Fruit fly (Drosophila melanogaster) whole organism, embryonic: ENCODE data around the gene CG13053.

Experiments used
- Awh ChIP-seq: fragments of 200-800 bp; sonication (Bioruptor generic); IDR thresholded peaks from 2 replicates; pipeline ENCODE4, ENCODE4 v1.3.6; 2022; ENCODE audit warnings: missing biosample characterization, missing genetic modification characterization
- Bdp1 ChIP-seq: fragments of 200-800 bp; sonication (Bioruptor generic); optimal IDR thresholded peaks from 3 replicates; lab custom pipeline; 2016; ENCODE audit warnings: missing biosample characterization, missing genetic modification characterization
- CG11093 ChIP-seq: fragments of 200-800 bp; sonication (Bioruptor generic); IDR thresholded peaks from 3 replicates; pipeline ENCODE4 v1.3.6; 2022; ENCODE audit warnings: missing biosample characterization, missing genetic modification characterization
- CG15479 ChIP-seq: fragments of 200-800 bp; sonication (Bioruptor generic); optimal IDR thresholded peaks from 3 replicates; lab custom pipeline; 2019; ENCODE audit warnings: missing biosample characterization, mild to moderate bottlenecking, missing genetic modification characterization, moderate library complexity
- CG1792 ChIP-seq: fragments of 200-800 bp; sonication (Bioruptor generic); optimal IDR thresholded peaks from 2 replicates; lab custom pipeline; 2016; ENCODE audit warnings: missing biosample characterization, missing genetic modification characterization
- CG18262 ChIP-seq: fragments of 200-800 bp; optimal IDR thresholded peaks from 3 replicates; lab custom pipeline; 2019; ENCODE audit warnings: missing biosample characterization, mild to moderate bottlenecking, missing genetic modification characterization, moderate library complexity
- CG18476 ChIP-seq: fragments of 200-800 bp; sonication (Bioruptor generic); optimal IDR thresholded peaks from 2 replicates; lab custom pipeline; 2016; ENCODE audit warnings: missing biosample characterization, mild to moderate bottlenecking, missing genetic modification characterization
- CG2889 ChIP-seq: fragments of 200-800 bp; sonication (Bioruptor generic); IDR thresholded peaks from 3 replicates; pipeline ENCODE4 v1.3.6; 2022; ENCODE audit warnings: missing biosample characterization, missing genetic modification characterization
- CG30020 ChIP-seq: fragments of 200-800 bp; optimal IDR thresholded peaks from 2 replicates; lab custom pipeline; 2019; ENCODE audit warnings: missing biosample characterization, mild to moderate bottlenecking, missing genetic modification characterization, moderate library complexity
- CG30431 ChIP-seq: fragments of 200-800 bp; sonication (Bioruptor generic); optimal IDR thresholded peaks from 2 replicates; lab custom pipeline; 2017; ENCODE audit warnings: missing biosample characterization, missing genetic modification characterization
- CG31365 ChIP-seq: fragments of 200-800 bp; sonication (Bioruptor generic); optimal IDR thresholded peaks from 2 replicates; lab custom pipeline; 2018; ENCODE audit warnings: missing biosample characterization, mild to moderate bottlenecking, missing genetic modification characterization
- CG3995 ChIP-seq: fragments of 200-800 bp; sonication (Bioruptor generic); optimal IDR thresholded peaks from 3 replicates; lab custom pipeline; 2016; ENCODE audit warnings: missing biosample characterization, missing genetic modification characterization
- CG42726 ChIP-seq: fragments of 200-800 bp; sonication (Bioruptor generic); IDR thresholded peaks from 2 replicates; pipeline ENCODE4 v1.3.6; 2022; ENCODE audit warnings: missing biosample characterization, missing genetic modification characterization; ENCODE audit not compliant: partially characterized antibody
- CG4404 ChIP-seq: fragments of 200-800 bp; sonication (Bioruptor generic); IDR thresholded peaks from 2 replicates; pipeline ENCODE4 v1.3.6; 2022; ENCODE audit warnings: missing biosample characterization, missing genetic modification characterization
- CG4707 ChIP-seq: fragments of 200-800 bp; sonication (Bioruptor generic); optimal IDR thresholded peaks from 2 replicates; lab custom pipeline; 2018; ENCODE audit warnings: missing biosample characterization, mild to moderate bottlenecking, missing genetic modification characterization, moderate library complexity
- CG5245 ChIP-seq: fragments of 200-800 bp; sonication (Bioruptor generic); optimal IDR thresholded peaks from 3 replicates; lab custom pipeline; 2016; ENCODE audit warnings: missing biosample characterization, missing genetic modification characterization
- CG5953 ChIP-seq: fragments of 200-800 bp; sonication (Bioruptor generic); IDR thresholded peaks from 2 replicates; pipeline ENCODE4 v1.3.6; 2022; ENCODE audit warnings: missing biosample characterization, missing genetic modification characterization
- CG7786 ChIP-seq: fragments of 200-800 bp; sonication (Bioruptor generic); optimal IDR thresholded peaks from 2 replicates; lab custom pipeline; 2016; ENCODE audit warnings: missing biosample characterization, missing genetic modification characterization
- CG8478 ChIP-seq: fragments of >200 bp; optimal IDR thresholded peaks from 2 replicates; lab custom pipeline; 2018
- CG9876 ChIP-seq: fragments of 200-800 bp; sonication (Bioruptor generic); optimal IDR thresholded peaks from 2 replicates; lab custom pipeline; 2016; ENCODE audit warnings: missing biosample characterization, missing genetic modification characterization
- Camta ChIP-seq: fragments of 200-800 bp; sonication (Bioruptor generic); optimal IDR thresholded peaks from 2 replicates; lab custom pipeline; 2016; ENCODE audit warnings: missing biosample characterization, missing genetic modification characterization
- CrebB ChIP-seq: fragments of 200-800 bp; sonication (Bioruptor generic); optimal IDR thresholded peaks from 3 replicates; lab custom pipeline; 2018; ENCODE audit warnings: missing biosample characterization, mild to moderate bottlenecking, missing genetic modification characterization
- Dp ChIP-seq: fragments of 200-800 bp; sonication (Bioruptor generic); optimal IDR thresholded peaks from 2 replicates; lab custom pipeline; 2018; ENCODE audit warnings: missing biosample characterization, mild to moderate bottlenecking, missing genetic modification characterization, moderate library complexity
- Drgx ChIP-seq: fragments of 200-800 bp; sonication (Bioruptor generic); IDR thresholded peaks from 2 replicates; pipeline ENCODE4 v1.3.6; 2022; ENCODE audit warnings: missing biosample characterization, missing genetic modification characterization
- E2f1 ChIP-seq: fragments of 200-800 bp; sonication (Bioruptor generic); IDR thresholded peaks from 2 replicates; pipeline ENCODE4 v1.3.6; 2022; ENCODE audit warnings: missing biosample characterization, missing genetic modification characterization
- Elba2 ChIP-seq: fragments of 200-800 bp; sonication (Bioruptor generic); optimal IDR thresholded peaks from 3 replicates; lab custom pipeline; 2016; ENCODE audit warnings: missing biosample characterization, missing genetic modification characterization
- HHEX ChIP-seq: fragments of 200-800 bp; sonication (Bioruptor generic); optimal IDR thresholded peaks from 3 replicates; lab custom pipeline; 2017; ENCODE audit warnings: missing biosample characterization, mild to moderate bottlenecking, missing genetic modification characterization, missing genetic modification reagents
- HLHmδ ChIP-seq: fragments of 200-800 bp; sonication (Bioruptor generic); optimal IDR thresholded peaks from 2 replicates; lab custom pipeline; 2018; ENCODE audit warnings: missing biosample characterization, mild to moderate bottlenecking, missing genetic modification characterization, moderate library complexity
- Hr78 ChIP-seq, 2 experiments: fragments of 200-800 bp in 1 of 2; fragments of >200 bp in 1 of 2; sonication (Bioruptor generic) in 1 of 2; optimal IDR thresholded peaks; 2 replicates each; lab custom pipeline; 2017 to 2019; ENCODE audit warnings: missing biosample characterization in 2 of 2, missing genetic modification characterization in 2 of 2, mild to moderate bottlenecking in 1 of 2, moderate library complexity in 1 of 2
- Lhr ChIP-seq: fragments of 200-800 bp; sonication (Bioruptor generic); optimal IDR thresholded peaks from 3 replicates; lab custom pipeline; 2017; ENCODE audit warnings: mild to moderate bottlenecking, missing biosample characterization, missing genetic modification reagents, missing genetic modification characterization
- Ravus ChIP-seq: fragments of 200-800 bp; sonication (Bioruptor generic); IDR thresholded peaks from 2 replicates; pipeline ENCODE4 v1.3.6; 2022; ENCODE audit warnings: missing biosample characterization, missing genetic modification characterization
- Rx ChIP-seq: fragments of 200-800 bp; sonication (Bioruptor generic); IDR thresholded peaks from 2 replicates; pipeline ENCODE4 v1.3.6; 2022; ENCODE audit warnings: missing biosample characterization, missing genetic modification characterization
- Xbp1 ChIP-seq: fragments of 200-800 bp; sonication (Bioruptor generic); optimal IDR thresholded peaks from 3 replicates; lab custom pipeline; 2016; ENCODE audit warnings: missing biosample characterization, mild to moderate bottlenecking, missing genetic modification characterization
- YL-1 ChIP-seq: fragments of 200-800 bp; sonication (Bioruptor generic); optimal IDR thresholded peaks from 3 replicates; lab custom pipeline; 2017; ENCODE audit warnings: missing biosample characterization, mild to moderate bottlenecking, missing genetic modification characterization
- aop ChIP-seq: fragments of 200-800 bp; sonication (Bioruptor generic); IDR thresholded peaks from 2 replicates; pipeline ENCODE4 v1.3.6; 2022; ENCODE audit warnings: missing biosample characterization, missing genetic modification characterization
- ara ChIP-seq: fragments of 200-800 bp; sonication (Bioruptor generic); IDR thresholded peaks from 2 replicates; pipeline ENCODE4 v1.3.6; 2022; ENCODE audit warnings: missing biosample characterization, missing genetic modification characterization
- cad ChIP-seq: fragments of >200 bp; optimal IDR thresholded peaks from 2 replicates; lab custom pipeline; 2017; ENCODE audit warnings: missing biosample characterization, missing genetic modification characterization
- crol ChIP-seq: fragments of 200-800 bp; sonication (Bioruptor generic); IDR thresholded peaks from 2 replicates; pipeline ENCODE4 v1.3.6; 2022; ENCODE audit warnings: missing biosample characterization, missing genetic modification characterization
- crp ChIP-seq, 2 experiments: fragments of 200-800 bp; sonication (Bioruptor generic); optimal IDR thresholded peaks; 2 replicates in 1 of 2; 3 replicates in 1 of 2; lab custom pipeline; 2017; ENCODE audit warnings: missing biosample characterization in 2 of 2, missing genetic modification characterization in 2 of 2, mild to moderate bottlenecking in 1 of 2, moderate library complexity in 1 of 2
- esg ChIP-seq: fragments of 200-800 bp; sonication (Bioruptor generic); conservative IDR thresholded peaks from 2 replicates; pipeline ENCODE4 v1.3.6; 2022; ENCODE audit warnings: missing biosample characterization, missing genetic modification characterization
- eve ChIP-seq, 2 experiments: fragments of >200 bp; optimal IDR thresholded peaks; 2 replicates each; lab custom pipeline; 2017; ENCODE audit warnings: missing biosample characterization in 2 of 2, missing genetic modification characterization in 2 of 2
- her ChIP-seq: fragments of 200-800 bp; sonication (Bioruptor generic); optimal IDR thresholded peaks from 2 replicates; lab custom pipeline; 2016; ENCODE audit warnings: missing biosample characterization, missing genetic modification characterization
- hkb ChIP-seq, 2 experiments: fragments of 200-800 bp in 1 of 2; fragments of >200 bp in 1 of 2; sonication (Bioruptor generic) in 1 of 2; IDR thresholded peaks in 1 of 2; optimal IDR thresholded peaks in 1 of 2; 2 replicates each; pipeline versions ENCODE4 v1.3.6 to Lab custom; 2017 to 2022; ENCODE audit warnings: missing biosample characterization in 1 of 2, missing genetic modification characterization in 1 of 2
- ind ChIP-seq: fragments of 200-800 bp; sonication (Bioruptor generic); optimal IDR thresholded peaks from 3 replicates; lab custom pipeline; 2016; ENCODE audit warnings: missing biosample characterization, missing genetic modification characterization
- maf-S ChIP-seq: fragments of 200-800 bp; sonication (Bioruptor generic); optimal IDR thresholded peaks from 2 replicates; lab custom pipeline; 2016; ENCODE audit warnings: missing biosample characterization, missing genetic modification characterization
- ranshi ChIP-seq: fragments of 200-800 bp; sonication (Bioruptor generic); IDR thresholded peaks from 2 replicates; pipeline ENCODE4 v1.3.6; 2022; ENCODE audit warnings: missing biosample characterization, missing genetic modification characterization
- run ChIP-seq: fragments of 200-800 bp; sonication (Bioruptor generic); optimal IDR thresholded peaks from 3 replicates; lab custom pipeline; 2018; ENCODE audit warnings: missing biosample characterization, mild to moderate bottlenecking, missing genetic modification characterization
- sna ChIP-seq: fragments of 200-800 bp; sonication (Bioruptor generic); IDR thresholded peaks from 2 replicates; pipeline ENCODE4 v1.3.6; 2022; ENCODE audit warnings: missing biosample characterization, missing genetic modification characterization; ENCODE audit not compliant: partially characterized antibody
- ttk ChIP-seq: fragments of 200-800 bp; sonication (Bioruptor generic); IDR thresholded peaks from 2 replicates; pipeline ENCODE4 v2.1.2; 2022; ENCODE audit warnings: missing biosample characterization, missing genetic modification characterization
- vfl ChIP-seq: fragments of 200-800 bp; sonication (Bioruptor generic); optimal IDR thresholded peaks from 2 replicates; lab custom pipeline; 2016; ENCODE audit warnings: missing biosample characterization, missing genetic modification characterization
- yki ChIP-seq: fragments of >200 bp; optimal IDR thresholded peaks from 3 replicates; lab custom pipeline; 2018

CG13053 gene

dm6 chr3L:16211156-16211935 lies 48.2 kb downstream of the CG13053 start (continued):
- TF ChIP-seq cad (GFP tag; lab: Kevin White, UChicago) (no peak), run (tag; lab: Kevin White, UChicago) (peak; percentile 2), CG1792 (GFP tag; lab: Kevin White, UChicago) (no peak), ttk (no peak), crp (GFP tag; optimal IDR thresholded peaks at IDR 0.05; lab: Kevin White, UChicago) (no peak), E2f1 (GFP tag; lab: Robert Waterston, UW) (no peak), CG3995 (no peak), Elba2 (no peak), Camta (no peak), yki (lab: Kevin White, UChicago) (no peak), ara (GFP tag; lab: Robert Waterston, UW) (no peak), CG30431 (GFP tag; lab: Kevin White, UChicago) (no peak), CG4707 (no peak), CrebB (tag; lab: Kevin White, UChicago) (no peak), CG18262 (peak; percentile 39), CG8478 (peak; percentile 51), CG15479 (no peak), Rx (no peak), Drgx (GFP tag; lab: Robert Waterston, UW) (peak; percentile 54), YL-1 (GFP tag; lab: Kevin White, UChicago) (no peak), HLHmδ (GFP tag; lab: Kevin White, UChicago) (no peak), Lhr (GFP tag; lab: Kevin White, UChicago) (no peak), Awh (no peak), her (GFP tag; lab: Kevin White, UChicago) (no peak), hkb (optimal IDR thresholded peaks at IDR 0.05; lab: Kevin White, UChicago) (no peak), hkb (GFP tag; IDR thresholded peaks at IDR 0.05; lab: Robert Waterston, UW) (no peak), Dp (GFP tag; lab: Kevin White, UChicago) (no peak), CG2889 (no peak), ind (GFP tag; lab: Kevin White, UChicago) (no peak), crol (GFP tag; lab: Robert Waterston, UW) (peak; percentile 58), sna (GFP tag; lab: Robert Waterston, UW) (no peak), CG7786 (GFP tag; lab: Kevin White, UChicago) (no peak), CG30020 (tag; lab: Kevin White, UChicago) (no peak), Hr78 (GFP tag; optimal IDR thresholded peaks at IDR 0.05; lab: Kevin White, UChicago) (no peak), CG18476 (GFP tag; lab: Kevin White, UChicago) (no peak), CG5245 (GFP tag; lab: Kevin White, UChicago) (no peak), CG31365 (tag; lab: Kevin White, UChicago) (no peak), CG9876 (GFP tag; lab: Kevin White, UChicago) (no peak), eve (GFP tag; optimal IDR thresholded peaks at IDR 0.05; lab: Kevin White, UChicago) (no peak), Xbp1 (GFP tag; lab: Kevin White, UChicago) (no peak), CG11093 (GFP tag; lab: Robert Waterston, UW) (no peak), ranshi (GFP tag; lab: Robert Waterston, UW) (no peak), Bdp1 (GFP tag; lab: Kevin White, UChicago) (no peak), HHEX (GFP tag; lab: Kevin White, UChicago) (no peak), aop (GFP tag; lab: Robert Waterston, UW) (no peak), vfl (GFP tag; lab: Kevin White, UChicago) (no peak), CG5953 (GFP tag; lab: Robert Waterston, UW) (no peak), CG42726 (GFP tag; lab: Robert Waterston, UW) (no peak), esg (GFP tag; lab: Robert Waterston, UW) (no peak), Ravus (GFP tag; lab: Robert Waterston, UW) (no peak), maf-S (GFP tag; lab: Kevin White, UChicago) (no peak), CG4404 (GFP tag; lab: Robert Waterston, UW) (no peak)
